Fruit fly (Drosophila melanogaster) whole organism, embryonic: ENCODE measurements around the gene Mlp84B.

ENCODE experiments used
- Aef1 ChIP-seq: fragments of 200-800 bp; sonication (Bioruptor generic); IDR thresholded peaks from 3 replicates; pipeline ENCODE4 v1.3.6; 2022; ENCODE audit warnings: missing biosample characterization, missing genetic modification characterization
- Atf-2 ChIP-seq: fragments of 200-800 bp; sonication (Bioruptor generic); optimal IDR thresholded peaks from 2 replicates; lab custom pipeline; 2016; ENCODE audit warnings: missing biosample characterization, missing genetic modification characterization
- CG10147 ChIP-seq: fragments of 200-800 bp; sonication (Bioruptor generic); optimal IDR thresholded peaks from 2 replicates; lab custom pipeline; 2019; ENCODE audit warnings: missing biosample characterization, mild to moderate bottlenecking, missing genetic modification characterization, moderate library complexity
- CG10321 ChIP-seq: fragments of 200-800 bp; sonication (Bioruptor generic); IDR thresholded peaks from 2 replicates; pipeline ENCODE4 v1.3.6; 2022; ENCODE audit warnings: missing biosample characterization, missing genetic modification characterization
- CG10366 ChIP-seq: fragments of 200-800 bp; sonication (Bioruptor generic); IDR thresholded peaks from 2 replicates; pipeline ENCODE4 v1.3.6; 2022; ENCODE audit warnings: missing biosample characterization, missing genetic modification characterization
- CG10431 ChIP-seq: fragments of 200-800 bp; sonication (Bioruptor generic); optimal IDR thresholded peaks from 3 replicates; lab custom pipeline; 2018; ENCODE audit warnings: missing biosample characterization, mild to moderate bottlenecking, missing genetic modification characterization
- CG12236 ChIP-seq: fragments of 200-800 bp; sonication (Bioruptor generic); optimal IDR thresholded peaks from 2 replicates; lab custom pipeline; 2016; ENCODE audit warnings: missing biosample characterization, missing genetic modification characterization
- CG12659 ChIP-seq: fragments of 200-800 bp; sonication (Bioruptor generic); optimal IDR thresholded peaks from 3 replicates; lab custom pipeline; 2017; ENCODE audit warnings: mild to moderate bottlenecking, missing biosample characterization, missing genetic modification reagents, missing genetic modification characterization
- CG15073 ChIP-seq: fragments of 200-800 bp; sonication (Bioruptor generic); optimal IDR thresholded peaks from 2 replicates; lab custom pipeline; 2016; ENCODE audit warnings: missing biosample characterization, missing genetic modification characterization
- CG15269 ChIP-seq: fragments of 200-800 bp; sonication (Bioruptor generic); optimal IDR thresholded peaks from 2 replicates; lab custom pipeline; 2018; ENCODE audit warnings: missing biosample characterization, mild to moderate bottlenecking, missing genetic modification characterization, moderate library complexity
- CG1529 ChIP-seq: fragments of 200-800 bp; sonication (Bioruptor generic); optimal IDR thresholded peaks from 3 replicates; lab custom pipeline; 2018; ENCODE audit warnings: missing biosample characterization, missing genetic modification characterization
- CG15696 ChIP-seq: fragments of 200-800 bp; sonication (Bioruptor generic); optimal IDR thresholded peaks from 2 replicates; lab custom pipeline; 2019; ENCODE audit warnings: missing biosample characterization, mild to moderate bottlenecking, missing genetic modification characterization, moderate library complexity
- CG1602 ChIP-seq: fragments of 200-800 bp; sonication (Bioruptor generic); optimal IDR thresholded peaks from 3 replicates; lab custom pipeline; 2016; ENCODE audit warnings: missing biosample characterization, missing genetic modification characterization
- CG2712 ChIP-seq: fragments of 200-800 bp; optimal IDR thresholded peaks from 3 replicates; lab custom pipeline; 2019; ENCODE audit warnings: missing biosample characterization, mild to moderate bottlenecking, missing genetic modification characterization, moderate library complexity
- CG4730 ChIP-seq: fragments of 200-800 bp; sonication (Bioruptor generic); IDR thresholded peaks from 2 replicates; pipeline ENCODE4 v1.3.6; 2022; ENCODE audit warnings: missing biosample characterization, missing genetic modification characterization
- CG4854 ChIP-seq: fragments of 200-800 bp; sonication (Bioruptor generic); optimal IDR thresholded peaks from 2 replicates; lab custom pipeline; 2016; ENCODE audit warnings: missing biosample characterization, missing genetic modification characterization, inconsistent platforms
- CG5180 ChIP-seq: fragments of 200-800 bp; sonication (Bioruptor generic); optimal IDR thresholded peaks from 3 replicates; lab custom pipeline; 2017; ENCODE audit warnings: missing biosample characterization, missing genetic modification characterization, mild to moderate bottlenecking, moderate library complexity, missing genetic modification reagents
- CG6854 ChIP-seq: fragments of 200-800 bp; sonication (Bioruptor generic); optimal IDR thresholded peaks from 3 replicates; lab custom pipeline; 2017; ENCODE audit warnings: missing biosample characterization, mild to moderate bottlenecking, missing genetic modification characterization
- CG7556 ChIP-seq: fragments of 200-800 bp; sonication (Bioruptor generic); optimal IDR thresholded peaks from 2 replicates; lab custom pipeline; 2017; ENCODE audit warnings: missing biosample characterization, mild to moderate bottlenecking, missing genetic modification characterization
- CG8765 ChIP-seq: fragments of 200-800 bp; sonication (Bioruptor generic); IDR thresholded peaks from 2 replicates; pipeline ENCODE4 v1.3.6; 2022; ENCODE audit warnings: missing biosample characterization, missing genetic modification characterization
- CG9727 ChIP-seq: fragments of 200-800 bp; sonication (Bioruptor generic); optimal IDR thresholded peaks from 3 replicates; lab custom pipeline; 2017; ENCODE audit warnings: missing biosample characterization, mild to moderate bottlenecking, missing genetic modification characterization
- D19A ChIP-seq: fragments of 200-800 bp; optimal IDR thresholded peaks from 3 replicates; lab custom pipeline; 2019; ENCODE audit warnings: missing biosample characterization, mild to moderate bottlenecking, missing genetic modification characterization, moderate library complexity
- Dad ChIP-seq: fragments of 200-800 bp; sonication (Bioruptor generic); optimal IDR thresholded peaks from 3 replicates; lab custom pipeline; 2016; ENCODE audit warnings: missing biosample characterization, missing genetic modification characterization
- Deaf1 ChIP-seq: fragments of 200-800 bp; optimal IDR thresholded peaks from 3 replicates; lab custom pipeline; 2019; ENCODE audit warnings: missing biosample characterization, mild to moderate bottlenecking, missing genetic modification characterization, moderate library complexity
- Dek ChIP-seq: fragments of 200-800 bp; sonication (Bioruptor generic); optimal IDR thresholded peaks from 3 replicates; lab custom pipeline; 2019; ENCODE audit warnings: missing biosample characterization, mild to moderate bottlenecking, missing genetic modification characterization, moderate library complexity
- Doc2 ChIP-seq: fragments of 200-800 bp; sonication (Bioruptor generic); IDR thresholded peaks from 2 replicates; pipeline ENCODE4 v1.3.6; 2022; ENCODE audit warnings: missing biosample characterization, missing genetic modification characterization
- Drgx ChIP-seq: fragments of 200-800 bp; sonication (Bioruptor generic); IDR thresholded peaks from 2 replicates; pipeline ENCODE4 v1.3.6; 2022; ENCODE audit warnings: missing biosample characterization, missing genetic modification characterization
- Fer2 ChIP-seq: fragments of 200-800 bp; sonication (Bioruptor generic); optimal IDR thresholded peaks from 2 replicates; lab custom pipeline; 2018; ENCODE audit warnings: missing biosample characterization, mild to moderate bottlenecking, missing genetic modification characterization, moderate library complexity
- Hsf ChIP-seq: fragments of 200-800 bp; sonication (Bioruptor generic); optimal IDR thresholded peaks from 3 replicates; lab custom pipeline; 2016; ENCODE audit warnings: missing biosample characterization, missing genetic modification characterization
- MTF-1 ChIP-seq: fragments of 200-800 bp; sonication (Bioruptor generic); optimal IDR thresholded peaks from 2 replicates; lab custom pipeline; 2018; ENCODE audit warnings: missing biosample characterization, mild to moderate bottlenecking, missing genetic modification characterization, borderline replicate concordance
- Mes4 ChIP-seq: fragments of 200-800 bp; sonication (Bioruptor generic); optimal IDR thresholded peaks from 2 replicates; lab custom pipeline; 2016; ENCODE audit warnings: missing biosample characterization, missing genetic modification characterization
- Nf-YB ChIP-seq: fragments of 200-800 bp; sonication (Bioruptor generic); optimal IDR thresholded peaks from 3 replicates; lab custom pipeline; 2019; ENCODE audit warnings: missing biosample characterization, mild to moderate bottlenecking, missing genetic modification characterization, moderate library complexity
- TFAM ChIP-seq: fragments of 200-800 bp; sonication (Bioruptor generic); optimal IDR thresholded peaks from 2 replicates; lab custom pipeline; 2017; ENCODE audit warnings: missing biosample characterization, missing genetic modification characterization, inconsistent platforms
- ara ChIP-seq: fragments of 200-800 bp; sonication (Bioruptor generic); IDR thresholded peaks from 2 replicates; pipeline ENCODE4 v1.3.6; 2022; ENCODE audit warnings: missing biosample characterization, missing genetic modification characterization
- chif ChIP-seq, 2 experiments: fragments of 200-800 bp; sonication (Bioruptor generic); optimal IDR thresholded peaks; 3 replicates each; lab custom pipeline; 2016; ENCODE audit warnings: missing biosample characterization in 2 of 2, missing genetic modification characterization in 2 of 2
- croc ChIP-seq: fragments of 200-800 bp; sonication (Bioruptor generic); conservative IDR thresholded peaks from 3 replicates; pipeline ENCODE4 v1.3.6; 2022; ENCODE audit warnings: missing biosample characterization, missing genetic modification characterization
- fd3F ChIP-seq: fragments of 200-800 bp; sonication (Bioruptor generic); optimal IDR thresholded peaks from 2 replicates; lab custom pipeline; 2018; ENCODE audit warnings: missing biosample characterization, mild to moderate bottlenecking, missing genetic modification characterization, moderate library complexity
- gem ChIP-seq: fragments of 200-800 bp; sonication (Bioruptor generic); optimal IDR thresholded peaks from 2 replicates; lab custom pipeline; 2019; ENCODE audit warnings: missing biosample characterization, mild to moderate bottlenecking, missing genetic modification characterization, moderate library complexity
- kah ChIP-seq: fragments of 200-800 bp; sonication (Bioruptor generic); optimal IDR thresholded peaks from 2 replicates; lab custom pipeline; 2018; ENCODE audit warnings: missing biosample characterization, mild to moderate bottlenecking, missing genetic modification characterization
- lov ChIP-seq, 2 experiments: fragments of 200-800 bp in 1 of 2; fragments of >200 bp in 1 of 2; sonication (Bioruptor generic) in 1 of 2; IDR thresholded peaks in 1 of 2; optimal IDR thresholded peaks in 1 of 2; 2 replicates in 1 of 2; 3 replicates in 1 of 2; pipeline versions ENCODE4 v1.3.6 to Lab custom; 2017 to 2022; ENCODE audit warnings: missing biosample characterization in 1 of 2, missing genetic modification characterization in 1 of 2
- luna ChIP-seq: fragments of 200-800 bp; sonication (Bioruptor generic); optimal IDR thresholded peaks from 2 replicates; lab custom pipeline; 2016; ENCODE audit warnings: missing biosample characterization, missing genetic modification characterization
- p53 ChIP-seq: fragments of 200-800 bp; sonication (Bioruptor generic); optimal IDR thresholded peaks from 2 replicates; lab custom pipeline; 2016; ENCODE audit warnings: missing biosample characterization, missing genetic modification characterization
- pb ChIP-seq: fragments of 200-800 bp; sonication (Bioruptor generic); optimal IDR thresholded peaks from 3 replicates; lab custom pipeline; 2016; ENCODE audit warnings: missing biosample characterization, missing genetic modification characterization
- peb ChIP-seq: fragments of 200-800 bp; sonication (Bioruptor generic); IDR thresholded peaks from 2 replicates; pipeline ENCODE4 v1.3.6; 2022; ENCODE audit warnings: missing biosample characterization, missing genetic modification characterization
- prd ChIP-seq, 3 experiments: fragments of >200 bp in 2 of 3; fragments of 200-800 bp in 1 of 3; sonication (Bioruptor generic) in 1 of 3; optimal IDR thresholded peaks in 2 of 3; IDR thresholded peaks in 1 of 3; 2 replicates in 2 of 3; 3 replicates in 1 of 3; pipeline versions ENCODE4 v1.3.6 to Lab custom; 2017 to 2022; ENCODE audit warnings: missing biosample characterization in 1 of 3, missing genetic modification characterization in 1 of 3
- pum ChIP-seq: fragments of 200-800 bp; sonication (Bioruptor generic); optimal IDR thresholded peaks from 2 replicates; lab custom pipeline; 2016; ENCODE audit warnings: missing biosample characterization, missing genetic modification characterization
- rib ChIP-seq: fragments of 200-800 bp; sonication (Bioruptor generic); IDR thresholded peaks from 2 replicates; pipeline ENCODE4 v1.3.6; 2022; ENCODE audit warnings: missing biosample characterization, missing genetic modification characterization
- stc ChIP-seq: fragments of 200-800 bp; sonication (Bioruptor generic); IDR thresholded peaks from 2 replicates; pipeline ENCODE4 v1.3.6; 2022; ENCODE audit warnings: missing biosample characterization, missing genetic modification characterization
- tup ChIP-seq: fragments of 200-800 bp; sonication (Bioruptor generic); optimal IDR thresholded peaks from 2 replicates; lab custom pipeline; 2016; ENCODE audit warnings: missing biosample characterization, mild to moderate bottlenecking, missing genetic modification characterization, moderate library complexity

Mlp84B gene

dm6 chr3R:7108589-7109312, 8.8 kb downstream of the Mlp84B start (continued):
- TF ChIP-seq CG2712 = peak; percentile 99
- peak; percentile 96 for TF ChIP-seq CG1602 (GFP tag; lab: Kevin White, UChicago)
- peak; percentile 63 for TF ChIP-seq tup (GFP tag; lab: Kevin White, UChicago)
- peak; percentile 93 for TF ChIP-seq CG12659
- peak; percentile 82 for TF ChIP-seq pb
- TF ChIP-seq Aef1 (GFP tag; lab: Robert Waterston, UW) = no peak
- peak; percentile 97 for TF ChIP-seq CG10431 (GFP tag; lab: Kevin White, UChicago)
- TF ChIP-seq ara (GFP tag; lab: Robert Waterston, UW) = no peak
- TF ChIP-seq prd (optimal IDR thresholded peaks at IDR 0.05; lab: Kevin White, UChicago) = no peak
- TF ChIP-seq prd (GFP tag; IDR thresholded peaks at IDR 0.05; lab: Robert Waterston, UW) = no peak
- no peak for TF ChIP-seq peb (GFP tag; lab: Robert Waterston, UW)
- no peak for TF ChIP-seq CG4730
- no peak for TF ChIP-seq Drgx (GFP tag; lab: Robert Waterston, UW)
- peak; percentile 90 for TF ChIP-seq CG7556
- TF ChIP-seq Dek (tag; lab: Kevin White, UChicago) = peak; percentile 72
- TF ChIP-seq kah = peak; percentile 91
- TF ChIP-seq CG9727 (GFP tag; lab: Kevin White, UChicago) = peak; percentile 98
- peak; percentile 4 for TF ChIP-seq p53 (GFP tag; lab: Kevin White, UChicago)
- TF ChIP-seq CG8765 (GFP tag; lab: Robert Waterston, UW) = no peak
- TF ChIP-seq CG10147 (GFP tag; lab: Kevin White, UChicago) = peak; percentile 72
- TF ChIP-seq CG5180 (GFP tag; lab: Kevin White, UChicago) = peak; percentile 86
- peak; percentile 81 for TF ChIP-seq CG4854
- TF ChIP-seq CG1529 (GFP tag; lab: Kevin White, UChicago) = peak; percentile 97
- peak; percentile 99 for TF ChIP-seq CG15696 (tag; lab: Kevin White, UChicago)
- TF ChIP-seq stc (GFP tag; lab: Robert Waterston, UW) = no peak
- no peak for TF ChIP-seq Doc2 (GFP tag; lab: Robert Waterston, UW)
- peak; percentile 94 for TF ChIP-seq Atf-2 (GFP tag; lab: Kevin White, UChicago)
- peak; percentile 91 for TF ChIP-seq CG15269 (tag; lab: Kevin White, UChicago)
- peak; percentile 72 for TF ChIP-seq Deaf1 (tag; lab: Kevin White, UChicago)
- TF ChIP-seq luna = no peak
- peak; percentile 97 for TF ChIP-seq gem (tag; lab: Kevin White, UChicago)
- TF ChIP-seq Hsf = peak; percentile 94
- TF ChIP-seq CG15073 (GFP tag; lab: Kevin White, UChicago) = peak; percentile 80
- TF ChIP-seq fd3F (GFP tag; lab: Kevin White, UChicago) = peak; percentile 52
- TF ChIP-seq Fer2 (tag; lab: Kevin White, UChicago) = peak; percentile 63
- TF ChIP-seq CG10366 = no peak
- peak; percentile 89 for TF ChIP-seq TFAM (GFP tag; lab: Kevin White, UChicago)
- TF ChIP-seq MTF-1 (GFP tag; lab: Kevin White, UChicago) = peak; percentile 91
- TF ChIP-seq lov (optimal IDR thresholded peaks at IDR 0.05; lab: Kevin White, UChicago) = no peak
- TF ChIP-seq lov (GFP tag; IDR thresholded peaks at IDR 0.05; lab: Robert Waterston, UW) = no peak
- peak; percentile 92 to 97 for TF ChIP-seq chif (GFP tag; optimal IDR thresholded peaks at IDR 0.05; lab: Kevin White, UChicago)
- TF ChIP-seq rib = no peak
- peak; percentile 93 for TF ChIP-seq Mes4 (GFP tag; lab: Kevin White, UChicago)
- peak; percentile 87 for TF ChIP-seq Dad (GFP tag; lab: Kevin White, UChicago)
- TF ChIP-seq CG10321 = no peak
- peak; percentile 97 for TF ChIP-seq croc (GFP tag; lab: Robert Waterston, UW)
- TF ChIP-seq pum (GFP tag; lab: Kevin White, UChicago) = peak; percentile 90
- TF ChIP-seq CG6854 = peak; percentile 60
- TF ChIP-seq CG12236 = peak; percentile 95
- TF ChIP-seq Nf-YB (GFP tag; lab: Kevin White, UChicago) = peak; percentile 86
- TF ChIP-seq D19A = peak; percentile 96
